Worm (Caenorhabditis elegans) whole organism, young adult: ENCODE results near the gene zig-12.

Source experiments
- F10E7.11 ChIP-seq: sonication (generic microtip); optimal IDR thresholded peaks from 2 replicates; lab custom pipeline; 2017; ENCODE audit warnings: mild to moderate bottlenecking, missing genetic modification characterization, moderate library complexity, missing compliant biosample characterization
- Y67H2A.10 ChIP-seq: fragments of 200-800 bp; sonication (Bioruptor generic); conservative IDR thresholded peaks from 2 replicates; pipeline ENCODE4 v1.3.6; 2022; ENCODE audit warnings: missing genetic modification reagents, missing genetic modification characterization, missing compliant biosample characterization
- ama-1 ChIP-seq, 3 experiments: fragments of 150-350 bp in 1 of 3; sonication (generic microtip) in 2 of 3; optimal IDR thresholded peaks; 2 replicates each; lab custom pipeline; 2014 to 2018; ENCODE audit warnings: missing biosample characterization in 2 of 3, missing genetic modification characterization in 2 of 3, missing genetic modification reagents in 2 of 3
- dpl-1 ChIP-seq: fragments of 150-350 bp; optimal IDR thresholded peaks from 2 replicates; lab custom pipeline; 2014; ENCODE audit warnings: missing biosample characterization, missing genetic modification reagents, missing genetic modification characterization
- egl-44 ChIP-seq: fragments of 200-800 bp; sonication (Bioruptor generic); IDR thresholded peaks from 2 replicates; pipeline ENCODE4 v1.3.6; 2022; ENCODE audit warnings: missing genetic modification reagents, missing genetic modification characterization, missing compliant biosample characterization
- lin-35 ChIP-seq, 3 experiments: fragments of 150-350 bp in 2 of 3; sonication (generic microtip) in 1 of 3; optimal IDR thresholded peaks; 2 replicates each; lab custom pipeline; 2014 to 2018; ENCODE audit warnings: missing biosample characterization in 3 of 3, missing genetic modification characterization in 3 of 3, missing genetic modification reagents in 3 of 3
- lin-40 ChIP-seq: sonication (generic microtip); optimal IDR thresholded peaks from 2 replicates; lab custom pipeline; 2016; ENCODE audit warnings: missing genetic modification characterization, mild to moderate bottlenecking, missing compliant biosample characterization, missing genotype, missing genetic modification reagents
- lir-1 ChIP-seq: fragments of 200-800 bp; sonication (Bioruptor generic); conservative IDR thresholded peaks from 2 replicates; pipeline ENCODE4 v1.3.6; 2022; ENCODE audit warnings: missing genetic modification reagents, missing genetic modification characterization, missing compliant biosample characterization
- pbrm-1 ChIP-seq: fragments of 200-800 bp; sonication (Bioruptor generic); IDR thresholded peaks from 2 replicates; pipeline ENCODE4 v1.3.6; 2022; ENCODE audit warnings: missing genetic modification reagents, missing genetic modification characterization, missing compliant biosample characterization
- snpc-1.1 ChIP-seq: sonication (generic microtip); optimal IDR thresholded peaks from 2 replicates; lab custom pipeline; 2017; ENCODE audit warnings: missing genetic modification characterization, mild to moderate bottlenecking, missing compliant biosample characterization, antibody characterized with exemption, moderate library complexity, missing genotype, missing genetic modification reagents; ENCODE audit not compliant: insufficient read depth
- unc-62 ChIP-seq: fragments of 150-350 bp; optimal IDR thresholded peaks from 2 replicates; lab custom pipeline; 2014; ENCODE audit warnings: missing biosample characterization, missing genetic modification reagents, missing genetic modification characterization

DNA sequence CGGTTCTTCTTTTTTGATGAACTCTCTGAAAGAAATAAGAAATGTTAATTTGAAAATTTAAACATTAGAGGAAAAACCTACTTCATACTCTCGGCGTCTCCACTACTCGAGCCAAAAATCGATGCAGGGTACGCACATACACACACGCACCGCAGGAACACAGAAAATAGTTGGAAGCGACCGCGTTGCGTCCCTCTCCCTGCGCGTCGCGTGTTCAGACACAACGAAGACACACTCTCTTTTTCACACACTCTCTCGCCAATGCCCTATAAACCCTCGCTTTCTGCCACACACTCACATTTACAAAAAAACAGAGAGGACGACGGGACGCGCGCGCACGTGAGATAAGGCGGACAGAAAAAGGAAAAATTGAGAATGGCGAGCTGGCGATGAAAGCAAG is 47.2 kb downstream of the zig-12 start, which contains the start of gene R04E5.9:
- TF ChIP-seq lin-35 (GFP tag; optimal IDR thresholded peaks at IDR 0.05; lab: Kevin White, UChicago) (peak in 1 of 3 experiments; percentile 63), unc-62 (no peak), lir-1 (peak; percentile 65; the same call in 1 of the 2 replicates), pbrm-1 (GFP tag; lab: Robert Waterston, UW) (peak; percentile 66; the same call in 1 of the 2 replicates), egl-44 (peak; percentile 61; the same call in 1 of the 2 replicates), dpl-1 (no peak), Y67H2A.10 (GFP tag; lab: Robert Waterston, UW) (peak; percentile 24; the same call in 1 of the 2 replicates), lin-40 (tag; lab: Kevin White, UChicago) (peak; percentile 91), snpc-1.1 (tag; lab: Kevin White, UChicago) (no peak), F10E7.11 (tag; lab: Kevin White, UChicago) (no peak), ama-1 (optimal IDR thresholded peaks at IDR 0.05; lab: Kevin White, UChicago) (no peak), ama-1 (GFP tag; optimal IDR thresholded peaks at IDR 0.05; lab: Kevin White, UChicago) (peak in 1 of 2 experiments; percentile 0)
